Fruit fly (Drosophila melanogaster) whole organism, adult: Measurements from ENCODE around the gene spn-B.

Experiments
- CG11617 ChIP-seq: fragments of 200-800 bp; sonication (Bioruptor generic); optimal IDR thresholded peaks from 2 replicates; lab custom pipeline; 2017; ENCODE audit warnings: mild to moderate bottlenecking, missing biosample characterization, missing genetic modification reagents, missing genetic modification characterization
- CG12768 ChIP-seq: fragments of 200-800 bp; sonication (Bioruptor generic); optimal IDR thresholded peaks from 2 replicates; lab custom pipeline; 2017; ENCODE audit warnings: missing biosample characterization, missing genetic modification characterization, mild to moderate bottlenecking, moderate library complexity, missing genetic modification reagents
- CG14711 ChIP-seq: fragments of 200-800 bp; sonication (Bioruptor generic); optimal IDR thresholded peaks from 2 replicates; lab custom pipeline; 2018; ENCODE audit warnings: missing biosample characterization, mild to moderate bottlenecking, missing genetic modification characterization, moderate library complexity
- CG1620 ChIP-seq: fragments of 200-800 bp; sonication (Bioruptor generic); optimal IDR thresholded peaks from 2 replicates; lab custom pipeline; 2016; ENCODE audit warnings: missing biosample characterization, missing genetic modification characterization
- CG33017 ChIP-seq: fragments of 200-800 bp; sonication (Bioruptor generic); optimal IDR thresholded peaks from 2 replicates; lab custom pipeline; 2018; ENCODE audit warnings: missing biosample characterization, mild to moderate bottlenecking, missing genetic modification characterization, moderate library complexity
- CG5204 ChIP-seq: fragments of 200-800 bp; sonication (Bioruptor generic); optimal IDR thresholded peaks from 2 replicates; lab custom pipeline; 2016; ENCODE audit warnings: missing biosample characterization, missing genetic modification characterization
- CG7045 ChIP-seq: fragments of 200-800 bp; sonication (Bioruptor generic); optimal IDR thresholded peaks from 2 replicates; lab custom pipeline; 2017; ENCODE audit warnings: missing biosample characterization, mild to moderate bottlenecking, missing genetic modification characterization
- CG7101 ChIP-seq: fragments of 200-800 bp; sonication (Bioruptor generic); optimal IDR thresholded peaks from 2 replicates; lab custom pipeline; 2018; ENCODE audit warnings: missing biosample characterization, mild to moderate bottlenecking, missing genetic modification characterization, moderate library complexity
- Clk ChIP-seq: fragments of 200-800 bp; sonication (Bioruptor generic); optimal IDR thresholded peaks from 2 replicates; lab custom pipeline; 2017; ENCODE audit warnings: missing biosample characterization, missing genetic modification characterization
- Crg-1 ChIP-seq: fragments of 200-800 bp; sonication (Bioruptor generic); optimal IDR thresholded peaks from 2 replicates; lab custom pipeline; 2016; ENCODE audit warnings: missing biosample characterization, missing genetic modification characterization
- Hr96 ChIP-seq: fragments of 200-800 bp; sonication (Bioruptor generic); optimal IDR thresholded peaks from 2 replicates; lab custom pipeline; 2016; ENCODE audit warnings: missing biosample characterization, missing genetic modification characterization
- Mnt ChIP-seq: fragments of 200-800 bp; sonication (Bioruptor generic); optimal IDR thresholded peaks from 2 replicates; lab custom pipeline; 2016; ENCODE audit warnings: missing biosample characterization, mild to moderate bottlenecking, missing genetic modification characterization
- bab1 ChIP-seq: fragments of 200-800 bp; sonication (Bioruptor generic); optimal IDR thresholded peaks from 3 replicates; lab custom pipeline; 2019; ENCODE audit warnings: missing biosample characterization, mild to moderate bottlenecking, missing genetic modification characterization, moderate library complexity
- cic ChIP-seq: fragments of 200-800 bp; sonication (Bioruptor generic); optimal IDR thresholded peaks from 2 replicates; lab custom pipeline; 2017; ENCODE audit warnings: missing biosample characterization, mild to moderate bottlenecking, missing genetic modification characterization, moderate library complexity
- cnc ChIP-seq, 2 experiments: fragments of >200 bp; optimal IDR thresholded peaks; 2 replicates each; lab custom pipeline; 2017
- kay ChIP-seq: fragments of 200-800 bp; sonication (Bioruptor generic); peaks from one replicate; lab custom pipeline; 2016; ENCODE audit warnings: missing biosample characterization, missing genetic modification characterization, borderline replicate concordance
- ovo ChIP-seq: fragments of 200-800 bp; sonication (Bioruptor generic); optimal IDR thresholded peaks from 2 replicates; lab custom pipeline; 2016; ENCODE audit warnings: missing biosample characterization, missing genetic modification characterization
- pad ChIP-seq: fragments of 200-800 bp; sonication (Bioruptor generic); optimal IDR thresholded peaks from 3 replicates; lab custom pipeline; 2017; ENCODE audit warnings: missing biosample characterization, missing genetic modification characterization, mild to moderate bottlenecking, moderate library complexity, missing genetic modification reagents
- tj ChIP-seq: fragments of 200-800 bp; sonication (Bioruptor generic); optimal IDR thresholded peaks from 3 replicates; lab custom pipeline; 2017; ENCODE audit warnings: missing biosample characterization, mild to moderate bottlenecking, missing genetic modification characterization, moderate library complexity
- toe ChIP-seq: fragments of 200-800 bp; sonication (Bioruptor generic); optimal IDR thresholded peaks from 2 replicates; lab custom pipeline; 2016; ENCODE audit warnings: missing biosample characterization, missing genetic modification characterization

spn-B gene

dm6 chr3R:14327472-14328104 is at the start of gene spn-B:
TSS of gene spn-B (plus strand) at chr3R:14328051.
- TF ChIP-seq CG5204 (GFP tag; lab: Kevin White, UChicago): peak; percentile 63
- peak; percentile 55 for TF ChIP-seq CG7045
- peak; percentile 32 for TF ChIP-seq kay (GFP tag; lab: Kevin White, UChicago)
- TF ChIP-seq CG33017 (tag; lab: Kevin White, UChicago): peak; percentile 53
- TF ChIP-seq CG12768: peak; percentile 70
- TF ChIP-seq tj (GFP tag; lab: Kevin White, UChicago): peak; percentile 47
- peak; percentile 56 for TF ChIP-seq pad (GFP tag; lab: Kevin White, UChicago)
- peak; percentile 52 for TF ChIP-seq CG14711 (tag; lab: Kevin White, UChicago)
- peak; percentile 40 for TF ChIP-seq CG1620 (GFP tag; lab: Kevin White, UChicago)
- no peak for TF ChIP-seq Clk (GFP tag; lab: Kevin White, UChicago)
- peak; percentile 69 for TF ChIP-seq Hr96 (GFP tag; lab: Kevin White, UChicago)
- peak; percentile 66 for TF ChIP-seq cic (GFP tag; lab: Kevin White, UChicago)
- peak; percentile 64 for TF ChIP-seq toe (GFP tag; lab: Kevin White, UChicago)
- TF ChIP-seq ovo (GFP tag; lab: Kevin White, UChicago): no peak
- TF ChIP-seq cnc (optimal IDR thresholded peaks at IDR 0.05; lab: Kevin White, UChicago): no peak
- peak; percentile 57 for TF ChIP-seq Mnt (GFP tag; lab: Kevin White, UChicago)
- peak; percentile 31 for TF ChIP-seq Crg-1 (GFP tag; lab: Kevin White, UChicago)
- TF ChIP-seq bab1 (GFP tag; lab: Kevin White, UChicago): peak; percentile 77
- TF ChIP-seq CG11617: peak; percentile 81
- TF ChIP-seq CG7101 (tag; lab: Kevin White, UChicago): peak; percentile 74

- TF ChIP-seq cnc (optimal IDR thresholded peaks at IDR 0.05; lab: Kevin White, UChicago): no peak
- TF ChIP-seq pad (GFP tag; lab: Kevin White, UChicago): no peak
- no peak for TF ChIP-seq toe (GFP tag; lab: Kevin White, UChicago)
Observed at dm6 chr3R:14278523-14279303, 49.1 kb upstream of the spn-B start.

dm6 chr3R:14279311-14279998 is 48.4 kb upstream of the spn-B start:
- TF ChIP-seq CG1620 (GFP tag; lab: Kevin White, UChicago): no peak
- no peak for TF ChIP-seq toe (GFP tag; lab: Kevin White, UChicago)
- TF ChIP-seq Crg-1 (GFP tag; lab: Kevin White, UChicago): no peak
- TF ChIP-seq CG11617: no peak
- no peak for TF ChIP-seq cic (GFP tag; lab: Kevin White, UChicago)
- no peak for TF ChIP-seq CG5204 (GFP tag; lab: Kevin White, UChicago)
- TF ChIP-seq Clk (GFP tag; lab: Kevin White, UChicago): no peak
- no peak for TF ChIP-seq CG14711 (tag; lab: Kevin White, UChicago)
- no peak for TF ChIP-seq CG7045
- TF ChIP-seq Hr96 (GFP tag; lab: Kevin White, UChicago): no peak
- no peak for TF ChIP-seq CG33017 (tag; lab: Kevin White, UChicago)
- no peak for TF ChIP-seq CG7101 (tag; lab: Kevin White, UChicago)
- TF ChIP-seq tj (GFP tag; lab: Kevin White, UChicago): no peak
- no peak for TF ChIP-seq kay (GFP tag; lab: Kevin White, UChicago)
- no peak for TF ChIP-seq CG12768
- no peak for TF ChIP-seq bab1 (GFP tag; lab: Kevin White, UChicago)
- no peak for TF ChIP-seq cnc (optimal IDR thresholded peaks at IDR 0.05; lab: Kevin White, UChicago)
- no peak for TF ChIP-seq pad (GFP tag; lab: Kevin White, UChicago)
- TF ChIP-seq ovo (GFP tag; lab: Kevin White, UChicago): no peak
- TF ChIP-seq Mnt (GFP tag; lab: Kevin White, UChicago): no peak

dm6 chr3R:14280324-14280723 is 47.5 kb upstream of the spn-B start:
- TF ChIP-seq pad (GFP tag; lab: Kevin White, UChicago) (no peak), ovo (GFP tag; lab: Kevin White, UChicago) (no peak), cnc (optimal IDR thresholded peaks at IDR 0.05; lab: Kevin White, UChicago) (no peak), CG5204 (GFP tag; lab: Kevin White, UChicago) (no peak), tj (GFP tag; lab: Kevin White, UChicago) (no peak), CG33017 (tag; lab: Kevin White, UChicago) (no peak), CG1620 (GFP tag; lab: Kevin White, UChicago) (no peak)

- TF ChIP-seq kay (GFP tag; lab: Kevin White, UChicago) (peak; percentile 80), CG5204 (GFP tag; lab: Kevin White, UChicago) (no peak)
Observed at dm6 chr3R:14282215-14283041, 45.4 kb upstream of the spn-B start.
